Worm (Caenorhabditis elegans) whole organism, mixed stage, embryonic: ENCODE results near the gene nsph-1.1.

Experiments
- ces-1 ChIP-seq: fragments of 150-350 bp; optimal IDR thresholded peaks from 2 replicates; lab custom pipeline; 2014; ENCODE audit warnings: missing biosample characterization, missing genetic modification reagents, missing genetic modification characterization
- elt-3 ChIP-seq: fragments of 150-350 bp; optimal IDR thresholded peaks from 2 replicates; lab custom pipeline; 2014; ENCODE audit warnings: missing biosample characterization, missing genetic modification characterization
- hlh-1 ChIP-seq: fragments of 150-350 bp; optimal IDR thresholded peaks from 2 replicates; lab custom pipeline; 2014; ENCODE audit warnings: missing biosample characterization, missing genetic modification reagents, missing genetic modification characterization
- lsy-2 ChIP-seq: fragments of 150-350 bp; optimal IDR thresholded peaks from 2 replicates; lab custom pipeline; 2014; ENCODE audit warnings: missing biosample characterization, missing genetic modification characterization
- mep-1 ChIP-seq: fragments of 150-350 bp; optimal IDR thresholded peaks from 2 replicates; lab custom pipeline; 2017; ENCODE audit warnings: missing biosample characterization, missing genetic modification reagents, missing genetic modification characterization, inconsistent platforms
- nhr-237 ChIP-seq: fragments of 150-350 bp; optimal IDR thresholded peaks from 2 replicates; lab custom pipeline; 2014; ENCODE audit warnings: missing biosample characterization, missing genetic modification characterization
- nhr-28 ChIP-seq: fragments of 150-350 bp; optimal IDR thresholded peaks from 2 replicates; lab custom pipeline; 2014; ENCODE audit warnings: missing biosample characterization, missing genetic modification characterization
- nhr-76 ChIP-seq: sonication (generic microtip); optimal IDR thresholded peaks from 2 replicates; lab custom pipeline; 2017; ENCODE audit warnings: missing biosample characterization, missing genetic modification characterization
- pha-4 ChIP-seq: fragments of 150-350 bp; optimal IDR thresholded peaks from 2 replicates; lab custom pipeline; 2018; ENCODE audit warnings: missing biosample characterization, missing genetic modification reagents, missing genetic modification characterization
- snpc-4 ChIP-seq: fragments of 150-350 bp; optimal IDR thresholded peaks from 2 replicates; lab custom pipeline; 2014; ENCODE audit warnings: missing biosample characterization, missing genetic modification characterization
- unc-39 ChIP-seq: fragments of 150-350 bp; optimal IDR thresholded peaks from 2 replicates; lab custom pipeline; 2014; ENCODE audit warnings: missing biosample characterization, missing genetic modification characterization
- unc-62 ChIP-seq: fragments of 150-350 bp; optimal IDR thresholded peaks from 2 replicates; lab custom pipeline; 2014; ENCODE audit warnings: missing biosample characterization, missing genetic modification reagents, missing genetic modification characterization
- ztf-11 ChIP-seq: fragments of 150-350 bp; optimal IDR thresholded peaks from 2 replicates; lab custom pipeline; 2014; ENCODE audit warnings: missing biosample characterization, missing genetic modification characterization

DNA sequence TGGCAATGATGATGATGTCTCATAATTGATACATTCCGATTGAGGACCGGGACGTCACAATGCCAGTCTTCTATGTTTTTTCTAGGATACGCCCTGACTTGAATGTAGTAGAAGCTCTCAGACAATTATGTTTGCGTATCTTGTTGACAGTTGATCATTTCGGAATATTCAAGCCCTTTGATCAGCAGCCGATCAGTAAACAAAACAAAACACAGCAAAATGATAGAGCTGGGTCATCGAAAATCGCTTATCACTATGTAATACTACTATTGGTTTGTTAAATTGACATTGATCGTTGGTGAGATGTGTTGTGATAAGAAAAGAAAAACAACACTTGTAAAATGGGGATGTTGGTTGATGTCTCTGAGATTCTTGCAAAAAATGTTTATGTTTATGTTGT is 28.3 kb upstream of the nsph-1.1 start:
- TF ChIP-seq nhr-237, result no peak
- TF ChIP-seq elt-3 (tag; lab: Kevin White, UChicago), result no peak
- TF ChIP-seq unc-62 (GFP tag; lab: Kevin White, UChicago), result no peak
- TF ChIP-seq nhr-76 (tag; lab: Kevin White, UChicago), result no peak
- no peak for TF ChIP-seq mep-1 (tag; lab: Kevin White, UChicago)
- TF ChIP-seq snpc-4 (tag; lab: Kevin White, UChicago), result no peak
- TF ChIP-seq pha-4 (tag; lab: Kevin White, UChicago), result no peak
- no peak for TF ChIP-seq hlh-1 (tag; lab: Kevin White, UChicago)
- no peak for TF ChIP-seq ztf-11
- no peak for TF ChIP-seq lsy-2 (tag; lab: Kevin White, UChicago)
- no peak for TF ChIP-seq unc-39 (tag; lab: Kevin White, UChicago)
- no peak for TF ChIP-seq nhr-28 (tag; lab: Kevin White, UChicago)
- TF ChIP-seq ces-1 (GFP tag; lab: Kevin White, UChicago), result no peak
